Fruit fly (Drosophila melanogaster) whole organism, embryonic: ENCODE measurements around the gene CG17191.

Experiments used
- CG14860 ChIP-seq: fragments of 200-800 bp; sonication (Bioruptor generic); IDR thresholded peaks from 3 replicates; pipeline ENCODE4 v1.3.6; 2022; ENCODE audit warnings: missing biosample characterization, missing genetic modification characterization; ENCODE audit not compliant: partially characterized antibody
- CG5245 ChIP-seq: fragments of 200-800 bp; sonication (Bioruptor generic); optimal IDR thresholded peaks from 3 replicates; lab custom pipeline; 2016; ENCODE audit warnings: missing biosample characterization, missing genetic modification characterization
- CG9797 ChIP-seq: fragments of 200-800 bp; sonication (Bioruptor generic); optimal IDR thresholded peaks from 3 replicates; lab custom pipeline; 2018; ENCODE audit warnings: missing biosample characterization, mild to moderate bottlenecking, missing genetic modification characterization
- CrebB ChIP-seq: fragments of 200-800 bp; sonication (Bioruptor generic); optimal IDR thresholded peaks from 3 replicates; lab custom pipeline; 2018; ENCODE audit warnings: missing biosample characterization, mild to moderate bottlenecking, missing genetic modification characterization
- E2f2 ChIP-seq: fragments of 200-800 bp; sonication (Bioruptor generic); IDR thresholded peaks from 2 replicates; pipeline ENCODE4 v1.3.6; 2022; ENCODE audit warnings: missing biosample characterization, missing genetic modification characterization
- btn ChIP-seq: fragments of 200-800 bp; sonication (Bioruptor generic); optimal IDR thresholded peaks from 2 replicates; lab custom pipeline; 2016; ENCODE audit warnings: missing biosample characterization, missing genetic modification characterization
- fu2 ChIP-seq: fragments of 200-800 bp; sonication (Bioruptor generic); optimal IDR thresholded peaks from 2 replicates; lab custom pipeline; 2016; ENCODE audit warnings: missing biosample characterization, missing genetic modification characterization
- sc ChIP-seq, 3 experiments: fragments of >200 bp in 2 of 3; fragments of 200-800 bp in 1 of 3; sonication (Bioruptor generic) in 1 of 3; optimal IDR thresholded peaks; 2 replicates in 2 of 3; 3 replicates in 1 of 3; lab custom pipeline; 2017; ENCODE audit warnings: mild to moderate bottlenecking in 1 of 3, missing biosample characterization in 1 of 3, missing genetic modification characterization in 1 of 3, missing genetic modification reagents in 1 of 3
- tll ChIP-seq, 2 experiments: fragments of 200-800 bp in 1 of 2; fragments of >200 bp in 1 of 2; sonication (Bioruptor generic) in 1 of 2; optimal IDR thresholded peaks; 2 replicates each; lab custom pipeline; 2017 to 2019; ENCODE audit warnings: missing biosample characterization in 2 of 2, missing genetic modification characterization in 2 of 2, mild to moderate bottlenecking in 1 of 2, moderate library complexity in 1 of 2

DNA sequence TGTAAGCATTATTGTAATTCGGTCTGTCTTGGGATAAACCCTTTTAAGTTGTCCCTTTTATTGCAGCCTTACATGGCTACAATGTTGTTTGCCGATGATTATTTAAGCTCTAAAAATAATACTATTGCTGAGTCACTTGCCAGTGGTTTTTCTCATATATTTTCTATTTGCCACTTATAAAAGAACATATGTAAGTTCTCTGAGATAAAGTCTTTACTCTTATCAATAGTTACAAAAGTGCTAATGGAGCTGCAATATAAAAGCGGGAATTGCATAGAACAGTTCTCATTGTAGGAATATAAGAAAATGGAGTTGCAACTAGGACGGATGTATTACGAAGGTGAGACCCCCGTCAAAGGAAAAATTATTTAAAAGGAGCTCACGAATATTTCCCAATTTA lies 20.1 kb downstream of the CG17191 start, which contains the start of gene CG31077:
- TF ChIP-seq btn (GFP tag; lab: Kevin White, UChicago) (no peak), CrebB (tag; lab: Kevin White, UChicago) (no peak), CG5245 (no peak), CG14860 (no peak), tll (GFP tag; optimal IDR thresholded peaks at IDR 0.05; lab: Kevin White, UChicago) (no peak), fu2 (GFP tag; lab: Kevin White, UChicago) (no peak), sc (optimal IDR thresholded peaks at IDR 0.05; lab: Kevin White, UChicago) (no peak), sc (GFP tag; optimal IDR thresholded peaks at IDR 0.05; lab: Kevin White, UChicago) (no peak), CG9797 (no peak), E2f2 (GFP tag; lab: Robert Waterston, UW) (no peak)
